Worm (Caenorhabditis elegans) whole organism, mixed stage, embryonic: ENCODE results near the gene ZC190.4.

Source experiments
- ceh-43 ChIP-seq: fragments of 200-800 bp; sonication (Bioruptor generic); optimal IDR thresholded peaks from 2 replicates; lab custom pipeline; 2018; ENCODE audit warnings: mild to moderate bottlenecking, missing genetic modification characterization, moderate library complexity, missing compliant biosample characterization
- elt-1 ChIP-seq: sonication (generic microtip); optimal IDR thresholded peaks from 2 replicates; lab custom pipeline; 2017; ENCODE audit warnings: missing genetic modification characterization, mild to moderate bottlenecking, missing compliant biosample characterization, antibody characterized with exemption, moderate library complexity, borderline replicate concordance; ENCODE audit not compliant: insufficient read depth
- hlh-1 ChIP-seq: fragments of 150-350 bp; optimal IDR thresholded peaks from 2 replicates; lab custom pipeline; 2014; ENCODE audit warnings: missing biosample characterization, missing genetic modification reagents, missing genetic modification characterization
- lin-13 ChIP-seq: fragments of 150-350 bp; optimal IDR thresholded peaks from 2 replicates; lab custom pipeline; 2014; ENCODE audit warnings: missing biosample characterization, missing genetic modification characterization
- lsy-2 ChIP-seq: fragments of 150-350 bp; optimal IDR thresholded peaks from 2 replicates; lab custom pipeline; 2014; ENCODE audit warnings: missing biosample characterization, missing genetic modification characterization
- mab-5 ChIP-seq: fragments of 150-350 bp; optimal IDR thresholded peaks from 2 replicates; lab custom pipeline; 2014; ENCODE audit warnings: missing biosample characterization, missing genetic modification characterization
- nhr-237 ChIP-seq: fragments of 150-350 bp; optimal IDR thresholded peaks from 2 replicates; lab custom pipeline; 2014; ENCODE audit warnings: missing biosample characterization, missing genetic modification characterization
- nhr-28 ChIP-seq: fragments of 150-350 bp; optimal IDR thresholded peaks from 2 replicates; lab custom pipeline; 2014; ENCODE audit warnings: missing biosample characterization, missing genetic modification characterization
- nhr-76 ChIP-seq: sonication (generic microtip); optimal IDR thresholded peaks from 2 replicates; lab custom pipeline; 2017; ENCODE audit warnings: missing biosample characterization, missing genetic modification characterization
- pha-4 ChIP-seq: fragments of 150-350 bp; optimal IDR thresholded peaks from 2 replicates; lab custom pipeline; 2018; ENCODE audit warnings: missing biosample characterization, missing genetic modification reagents, missing genetic modification characterization
- unc-62 ChIP-seq: fragments of 150-350 bp; optimal IDR thresholded peaks from 2 replicates; lab custom pipeline; 2014; ENCODE audit warnings: missing biosample characterization, missing genetic modification reagents, missing genetic modification characterization
- ztf-11 ChIP-seq: fragments of 150-350 bp; optimal IDR thresholded peaks from 2 replicates; lab custom pipeline; 2014; ENCODE audit warnings: missing biosample characterization, missing genetic modification characterization

DNA sequence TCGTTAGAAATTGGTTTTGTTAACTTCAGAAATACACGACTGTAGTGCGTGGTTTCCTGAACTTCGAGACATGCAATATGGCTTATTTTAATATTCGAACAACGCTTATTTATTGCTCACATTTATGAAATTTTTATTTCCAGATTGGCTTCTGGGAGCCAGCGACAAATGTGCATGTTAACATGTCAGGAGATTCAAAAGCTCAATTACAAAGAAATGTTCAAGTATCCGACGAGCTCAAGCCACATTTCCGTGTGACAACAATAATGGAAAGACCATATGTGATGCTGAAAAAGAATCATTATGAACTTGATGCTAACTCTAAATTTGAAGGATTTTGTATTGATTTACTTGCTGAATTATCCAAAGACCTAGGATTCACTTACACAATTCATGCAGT lies 52.5 kb downstream of the ZC190.4 start:
- no peak for TF ChIP-seq unc-62 (GFP tag; lab: Kevin White, UChicago)
- no peak for TF ChIP-seq mab-5 (tag; lab: Kevin White, UChicago)
- no peak for TF ChIP-seq nhr-237 (tag; lab: Kevin White, UChicago)
- no peak for TF ChIP-seq lsy-2 (tag; lab: Kevin White, UChicago)
- TF ChIP-seq lin-13 = no peak
- no peak for TF ChIP-seq pha-4 (tag; lab: Kevin White, UChicago)
- TF ChIP-seq elt-1 (tag; lab: Kevin White, UChicago) = no peak
- no peak for TF ChIP-seq ceh-43 (GFP tag; lab: Kevin White, UChicago)
- no peak for TF ChIP-seq ztf-11 (tag; lab: Kevin White, UChicago)
- TF ChIP-seq nhr-76 = no peak
- TF ChIP-seq nhr-28 = no peak
- TF ChIP-seq hlh-1 (tag; lab: Kevin White, UChicago) = no peak
